Worm (Caenorhabditis elegans): ENCODE results near the gene bus-12.

DNA sequence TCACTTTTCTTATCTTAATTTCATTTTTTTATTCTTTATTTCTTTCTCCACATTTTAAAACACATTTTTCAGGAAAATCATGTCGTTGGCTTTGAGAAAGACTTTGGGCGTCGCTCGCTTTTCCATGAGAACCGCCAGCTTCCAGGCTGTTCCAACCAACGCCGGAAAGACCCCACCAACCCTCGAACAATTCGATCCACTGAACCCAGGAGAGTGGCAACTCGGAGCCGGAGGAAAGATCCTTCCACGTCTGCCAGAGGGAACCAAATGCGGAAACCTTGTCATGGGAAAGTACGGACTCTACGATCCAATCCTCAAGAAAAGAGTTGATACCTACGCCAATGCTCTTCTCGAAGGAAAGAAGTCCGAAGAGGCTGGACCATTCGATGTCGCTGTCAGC lies 44.1 kb downstream of the bus-12 start, which contains the start of gene kdp-1:
- TF ChIP-seq alr-1 (tag; optimal IDR thresholded peaks at IDR 0.05) (no peak), mab-5 (tag; optimal IDR thresholded peaks at IDR 0.05) (no peak), ztf-4 (tag; optimal IDR thresholded peaks at IDR 0.05) (no peak), nhr-12 (tag; optimal IDR thresholded peaks at IDR 0.05) (no peak), nhr-11 (tag; optimal IDR thresholded peaks at IDR 0.05) (no peak), sem-4 (tag; optimal IDR thresholded peaks at IDR 0.05) (no peak), nhr-77 (tag; optimal IDR thresholded peaks at IDR 0.05) (no peak), nhr-129 (tag; optimal IDR thresholded peaks at IDR 0.05) (no peak), blmp-1 (tag; optimal IDR thresholded peaks at IDR 0.05; ENCODE audit: insufficient read depth) (no peak), nhr-10 (tag; optimal IDR thresholded peaks at IDR 0.05) (no peak), unc-55 (GFP tag; optimal IDR thresholded peaks at IDR 0.05) (no peak), egl-27 (tag; optimal IDR thresholded peaks at IDR 0.05) (no peak), nhr-25 (tag; optimal IDR thresholded peaks at IDR 0.05) (no peak)

Data from whole organism, L2 larva.